Worm (Caenorhabditis elegans) whole organism, L3 larva: ENCODE measurements around the gene srd-50.

Experiments used
- R02D3.7 ChIP-seq: fragments of 150-350 bp; optimal IDR thresholded peaks from 2 replicates; lab custom pipeline; 2014; ENCODE audit warnings: missing biosample characterization, missing genetic modification characterization
- ZK546.5 ChIP-seq: sonication (generic microtip); optimal IDR thresholded peaks from 2 replicates; lab custom pipeline; 2017; ENCODE audit warnings: missing biosample characterization, missing genetic modification characterization
- aly-2 ChIP-seq: fragments of 150-350 bp; optimal IDR thresholded peaks from 2 replicates; lab custom pipeline; 2014; ENCODE audit warnings: missing biosample characterization, missing genetic modification characterization
- ceh-16 ChIP-seq: sonication (generic microtip); optimal IDR thresholded peaks from 2 replicates; lab custom pipeline; 2017; ENCODE audit warnings: missing biosample characterization, missing genetic modification characterization
- ceh-28 ChIP-seq: fragments of 150-350 bp; optimal IDR thresholded peaks from 2 replicates; lab custom pipeline; 2014; ENCODE audit warnings: missing biosample characterization, missing genetic modification reagents, missing genetic modification characterization
- daf-12 ChIP-seq: fragments of 150-350 bp; optimal IDR thresholded peaks from 2 replicates; lab custom pipeline; 2014; ENCODE audit warnings: missing biosample characterization, missing genetic modification reagents, missing genetic modification characterization
- egl-27 ChIP-seq: sonication (generic microtip); optimal IDR thresholded peaks from 4 replicates; lab custom pipeline; 2017; ENCODE audit warnings: missing biosample characterization, missing genetic modification reagents, missing genetic modification characterization
- egl-5 ChIP-seq: fragments of 150-350 bp; optimal IDR thresholded peaks from 2 replicates; lab custom pipeline; 2017; ENCODE audit warnings: missing biosample characterization, missing genetic modification reagents, missing genetic modification characterization, inconsistent platforms
- elt-1 ChIP-seq: fragments of 150-350 bp; optimal IDR thresholded peaks from 2 replicates; lab custom pipeline; 2014; ENCODE audit warnings: missing biosample characterization, missing genetic modification characterization
- elt-2 ChIP-seq: sonication (generic microtip); optimal IDR thresholded peaks from 2 replicates; lab custom pipeline; 2016; ENCODE audit warnings: missing genetic modification reagents, mild to moderate bottlenecking, missing genetic modification characterization, missing compliant biosample characterization
- elt-3 ChIP-seq, 3 experiments: fragments of 150-350 bp in 1 of 3; sonication (generic microtip) in 2 of 3; optimal IDR thresholded peaks; 2 replicates in 2 of 3; 4 replicates in 1 of 3; lab custom pipeline; 2014 to 2017; ENCODE audit warnings: missing biosample characterization in 3 of 3, missing genetic modification characterization in 3 of 3
- fkh-10 ChIP-seq: sonication (generic microtip); optimal IDR thresholded peaks from 2 replicates; lab custom pipeline; 2017; ENCODE audit warnings: missing biosample characterization, missing genetic modification reagents, missing genetic modification characterization
- fkh-2 ChIP-seq: fragments of 150-350 bp; optimal IDR thresholded peaks from 2 replicates; lab custom pipeline; 2014; ENCODE audit warnings: missing biosample characterization, missing genetic modification reagents, missing genetic modification characterization
- fos-1 ChIP-seq: fragments of 150-350 bp; optimal IDR thresholded peaks from 2 replicates; lab custom pipeline; 2014; ENCODE audit warnings: missing biosample characterization, missing genetic modification characterization
- hmg-11 ChIP-seq: sonication (generic microtip); optimal IDR thresholded peaks from 2 replicates; lab custom pipeline; 2016; ENCODE audit warnings: missing genetic modification characterization, missing compliant biosample characterization
- jun-1 ChIP-seq: fragments of 150-350 bp; optimal IDR thresholded peaks from 2 replicates; lab custom pipeline; 2014; ENCODE audit warnings: missing biosample characterization, missing genetic modification reagents, missing genetic modification characterization
- lin-15B ChIP-seq: fragments of 150-350 bp; optimal IDR thresholded peaks from 2 replicates; lab custom pipeline; 2014; ENCODE audit warnings: missing biosample characterization, missing genetic modification characterization
- lin-39 ChIP-seq: fragments of 150-350 bp; optimal IDR thresholded peaks from 2 replicates; lab custom pipeline; 2018; ENCODE audit warnings: missing biosample characterization, missing genetic modification reagents, missing genetic modification characterization
- lsy-12 ChIP-seq: sonication (generic microtip); optimal IDR thresholded peaks from 2 replicates; lab custom pipeline; 2016; ENCODE audit warnings: mild to moderate bottlenecking, missing genetic modification characterization, missing compliant biosample characterization
- mdl-1 ChIP-seq: fragments of 150-350 bp; optimal IDR thresholded peaks from 2 replicates; lab custom pipeline; 2014; ENCODE audit warnings: missing biosample characterization, missing genetic modification characterization
- mml-1 ChIP-seq: fragments of 150-350 bp; sonication (generic microtip); optimal IDR thresholded peaks from 3 replicates; lab custom pipeline; 2014; ENCODE audit warnings: missing biosample characterization, missing genetic modification characterization
- nfya-1 ChIP-seq: sonication (generic microtip); optimal IDR thresholded peaks from 2 replicates; lab custom pipeline; 2017; ENCODE audit warnings: missing genetic modification characterization, mild to moderate bottlenecking, missing compliant biosample characterization, antibody characterized with exemption, moderate library complexity; ENCODE audit not compliant: insufficient read depth
- nhr-11 ChIP-seq: fragments of 150-350 bp; optimal IDR thresholded peaks from 2 replicates; lab custom pipeline; 2014; ENCODE audit warnings: missing biosample characterization, missing genetic modification characterization
- nhr-12 ChIP-seq: fragments of 150-350 bp; optimal IDR thresholded peaks from 2 replicates; lab custom pipeline; 2014; ENCODE audit warnings: missing biosample characterization, missing genetic modification characterization
- nhr-23 ChIP-seq: fragments of 150-350 bp; optimal IDR thresholded peaks from 2 replicates; lab custom pipeline; 2014; ENCODE audit warnings: missing biosample characterization, missing genetic modification reagents, missing genetic modification characterization
- nhr-237 ChIP-seq: fragments of 150-350 bp; optimal IDR thresholded peaks from 2 replicates; lab custom pipeline; 2014; ENCODE audit warnings: missing biosample characterization, missing genetic modification characterization
- nhr-25 ChIP-seq: sonication (generic microtip); optimal IDR thresholded peaks from 2 replicates; lab custom pipeline; 2017; ENCODE audit warnings: missing biosample characterization, missing genetic modification characterization
- nhr-28 ChIP-seq: fragments of 150-350 bp; optimal IDR thresholded peaks from 2 replicates; lab custom pipeline; 2014; ENCODE audit warnings: missing biosample characterization, missing genetic modification characterization
- nhr-43 ChIP-seq: sonication (generic microtip); optimal IDR thresholded peaks from 2 replicates; lab custom pipeline; 2016; ENCODE audit warnings: mild to moderate bottlenecking, missing genetic modification characterization, missing compliant biosample characterization; ENCODE audit not compliant: poor library complexity, severe bottlenecking
- nhr-77 ChIP-seq: fragments of 150-350 bp; optimal IDR thresholded peaks from 2 replicates; lab custom pipeline; 2014; ENCODE audit warnings: missing biosample characterization, missing genetic modification characterization
- pha-4 ChIP-seq: fragments of 150-350 bp; optimal IDR thresholded peaks from 2 replicates; lab custom pipeline; 2014; ENCODE audit warnings: missing biosample characterization, missing genetic modification reagents, missing genetic modification characterization
- pqm-1 ChIP-seq: fragments of 150-350 bp; optimal IDR thresholded peaks from 2 replicates; lab custom pipeline; 2017; ENCODE audit warnings: missing biosample characterization, missing genetic modification characterization, inconsistent platforms
- sea-2 ChIP-seq: fragments of 150-350 bp; sonication (generic microtip); optimal IDR thresholded peaks from 4 replicates; lab custom pipeline; 2014; ENCODE audit warnings: missing biosample characterization, missing genetic modification reagents, missing genetic modification characterization
- skn-1 ChIP-seq: fragments of 150-350 bp; optimal IDR thresholded peaks from 2 replicates; lab custom pipeline; 2014; ENCODE audit warnings: missing biosample characterization, missing genetic modification characterization
- tbx-2 ChIP-seq: sonication (generic microtip); optimal IDR thresholded peaks from 2 replicates; lab custom pipeline; 2016; ENCODE audit warnings: mild to moderate bottlenecking, missing genetic modification characterization, missing compliant biosample characterization
- unc-39 ChIP-seq: sonication (generic microtip); optimal IDR thresholded peaks from 4 replicates; lab custom pipeline; 2017; ENCODE audit warnings: missing biosample characterization, missing genetic modification characterization
- unc-62 ChIP-seq: fragments of 150-350 bp; sonication (generic microtip); optimal IDR thresholded peaks from 4 replicates; lab custom pipeline; 2014; ENCODE audit warnings: missing biosample characterization, missing genetic modification reagents, missing genetic modification characterization
- zag-1 ChIP-seq: fragments of 150-350 bp; optimal IDR thresholded peaks from 2 replicates; lab custom pipeline; 2014; ENCODE audit warnings: missing biosample characterization, missing genetic modification characterization
- ztf-11 ChIP-seq: fragments of 150-350 bp; optimal IDR thresholded peaks from 2 replicates; lab custom pipeline; 2014; ENCODE audit warnings: missing biosample characterization, missing genetic modification characterization
- ztf-4 ChIP-seq: fragments of 150-350 bp; optimal IDR thresholded peaks from 2 replicates; lab custom pipeline; 2014; ENCODE audit warnings: missing biosample characterization, missing genetic modification characterization

Gene srd-50

ce11 chrX:13510234-13510837, 28.7 kb upstream of the srd-50 start:
- no peak for TF ChIP-seq daf-12 (tag; lab: Kevin White, UChicago)
- TF ChIP-seq lin-39 (tag; lab: Kevin White, UChicago): no peak
- TF ChIP-seq ZK546.5 (tag; lab: Kevin White, UChicago): no peak
- TF ChIP-seq pqm-1 (tag; lab: Kevin White, UChicago): no peak
- TF ChIP-seq nhr-77: no peak
- no peak for TF ChIP-seq elt-3 (tag; optimal IDR thresholded peaks at IDR 0.05; lab: Kevin White, UChicago)
- no peak for TF ChIP-seq lin-15B (tag; lab: Kevin White, UChicago)
- TF ChIP-seq zag-1 (tag; lab: Kevin White, UChicago): no peak
- TF ChIP-seq nhr-43 (tag; lab: Kevin White, UChicago): no peak
- no peak for TF ChIP-seq aly-2 (tag; lab: Kevin White, UChicago)
- no peak for TF ChIP-seq elt-1
- no peak for TF ChIP-seq ceh-28 (tag; lab: Kevin White, UChicago)
- no peak for TF ChIP-seq nhr-237 (tag; lab: Kevin White, UChicago)
- no peak for TF ChIP-seq hmg-11
- TF ChIP-seq R02D3.7 (tag; lab: Kevin White, UChicago): no peak
- TF ChIP-seq pha-4: no peak
- TF ChIP-seq lsy-12 (tag; lab: Kevin White, UChicago): no peak
- TF ChIP-seq unc-62 (GFP tag; lab: Kevin White, UChicago): no peak
- no peak for TF ChIP-seq fkh-10 (GFP tag; lab: Kevin White, UChicago)
- TF ChIP-seq egl-27 (tag; lab: Kevin White, UChicago): no peak

ce11 chrX:13507233-13507632, 25.6 kb upstream of the srd-50 start, which contains the start of gene H06A10.1:
TSS of gene H06A10.1 (plus strand) at chrX:13507533.
- TF ChIP-seq nhr-12 (tag; lab: Kevin White, UChicago) (no peak), nhr-28 (no peak), fkh-10 (GFP tag; lab: Kevin White, UChicago) (no peak), nfya-1 (tag; lab: Kevin White, UChicago) (no peak), daf-12 (tag; lab: Kevin White, UChicago) (no peak), jun-1 (tag; lab: Kevin White, UChicago) (no peak), fkh-2 (tag; lab: Kevin White, UChicago) (no peak), R02D3.7 (tag; lab: Kevin White, UChicago) (no peak), fos-1 (tag; lab: Kevin White, UChicago) (no peak), nhr-25 (tag; lab: Kevin White, UChicago) (no peak), ztf-4 (tag; lab: Kevin White, UChicago) (no peak), mml-1 (tag; lab: Kevin White, UChicago) (no peak), tbx-2 (tag; lab: Kevin White, UChicago) (no peak), lsy-12 (tag; lab: Kevin White, UChicago) (no peak), egl-5 (tag; lab: Kevin White, UChicago) (no peak), ceh-16 (no peak)

DNA sequence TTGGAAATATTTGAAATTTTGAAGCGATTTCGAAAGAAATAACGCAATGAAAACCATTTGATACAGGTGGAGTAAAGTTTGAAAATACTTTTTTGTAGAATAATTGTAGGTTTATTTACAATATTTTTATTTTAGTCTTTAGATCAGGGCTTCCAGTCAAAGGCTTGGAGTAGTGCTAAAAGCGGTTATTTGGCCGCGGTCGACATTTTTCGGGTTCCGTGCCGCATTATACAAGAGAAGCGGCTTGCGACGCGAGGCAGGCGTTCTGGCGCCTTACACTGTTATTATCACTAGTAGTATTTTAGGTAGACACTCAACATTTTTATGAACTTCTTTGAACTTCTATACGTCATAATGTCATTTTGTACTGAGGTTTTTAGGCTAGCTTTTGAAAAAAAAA, 24.9 kb upstream of the srd-50 start:
- TF ChIP-seq ceh-16 (no peak), lin-15B (tag; lab: Kevin White, UChicago) (no peak), nfya-1 (tag; lab: Kevin White, UChicago) (no peak), ztf-11 (tag; lab: Kevin White, UChicago) (no peak), nhr-12 (tag; lab: Kevin White, UChicago) (no peak), unc-39 (tag; lab: Kevin White, UChicago) (no peak), nhr-23 (tag; lab: Kevin White, UChicago) (no peak), mdl-1 (no peak), nhr-11 (tag; lab: Kevin White, UChicago) (no peak), zag-1 (tag; lab: Kevin White, UChicago) (no peak), pha-4 (no peak), egl-27 (tag; lab: Kevin White, UChicago) (no peak), elt-2 (tag; lab: Kevin White, UChicago) (no peak), fkh-10 (GFP tag; lab: Kevin White, UChicago) (no peak), nhr-237 (tag; lab: Kevin White, UChicago) (no peak), elt-1 (no peak), skn-1 (tag; lab: Kevin White, UChicago) (no peak), sea-2 (GFP tag; lab: Kevin White, UChicago) (no peak)
- TF ChIP-seq, all 47 proteins: peak for 0
